Worm (Caenorhabditis elegans): Measurements from ENCODE around the gene oxy-4.

ce11 chrIII:5180588-5180987 lies 22.0 kb upstream of the oxy-4 start:
- TF ChIP-seq ets-5 (GFP tag; IDR thresholded peaks at IDR 0.05) (no peak), unc-86 (tag; optimal IDR thresholded peaks at IDR 0.05) (no peak), mdl-1 (tag; optimal IDR thresholded peaks at IDR 0.05) (no peak), unc-62 (GFP tag; optimal IDR thresholded peaks at IDR 0.05) (no peak), nhr-77 (tag; optimal IDR thresholded peaks at IDR 0.05) (no peak), aly-2 (tag; optimal IDR thresholded peaks at IDR 0.05) (no peak), unc-30 (tag; optimal IDR thresholded peaks at IDR 0.05) (no peak), pag-3 (tag; optimal IDR thresholded peaks at IDR 0.05; ENCODE audit: borderline replicate concordance, insufficient read depth) (no peak)
